Worm (Caenorhabditis elegans): ENCODE measurements around the gene H03G16.1.
A peak's percentile ranks its signal among the peaks of the same experiment; 100 is the strongest.

DNA sequence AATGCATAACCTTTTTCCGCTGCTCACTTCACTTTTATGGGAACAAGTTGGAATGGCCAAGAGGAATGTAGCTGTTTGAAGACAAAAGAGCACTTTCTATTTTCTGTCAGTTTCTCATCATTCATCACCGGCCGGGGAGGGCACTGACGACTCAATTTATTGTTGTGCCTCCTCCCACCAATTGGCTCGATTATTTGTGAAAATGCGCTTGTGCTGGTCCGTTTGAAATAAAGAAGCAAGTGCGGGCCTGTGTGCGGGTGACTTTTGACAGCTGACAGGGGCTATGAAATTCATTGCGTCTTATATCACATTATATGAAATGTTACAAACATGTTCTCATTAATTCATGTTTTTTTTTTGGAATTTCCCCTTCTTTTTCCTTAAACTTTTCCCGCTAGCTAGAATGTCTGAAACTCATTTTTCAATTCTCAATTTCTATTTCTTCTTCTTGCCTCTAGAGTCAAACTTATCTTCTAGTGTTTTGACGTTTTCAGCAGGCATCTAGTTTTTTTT, 39.7 kb upstream of the H03G16.1 start:
- no peak for TF ChIP-seq sptf-1 (tag; optimal IDR thresholded peaks at IDR 0.05)
- TF ChIP-seq drap-1 (GFP tag; optimal IDR thresholded peaks at IDR 0.05): no peak
- no peak for TF ChIP-seq mab-5 (tag; optimal IDR thresholded peaks at IDR 0.05)
- no peak for TF ChIP-seq lin-13 (tag; optimal IDR thresholded peaks at IDR 0.05)
- peak; percentile 77 for TF ChIP-seq unc-62 (GFP tag; optimal IDR thresholded peaks at IDR 0.05)
- no peak for TF ChIP-seq nhr-28 (tag; optimal IDR thresholded peaks at IDR 0.05)
- no peak for TF ChIP-seq nhr-12 (tag; optimal IDR thresholded peaks at IDR 0.05)
- no peak for TF ChIP-seq blmp-1 (tag; optimal IDR thresholded peaks at IDR 0.05)
- no peak for TF ChIP-seq lin-32 (GFP tag; optimal IDR thresholded peaks at IDR 0.05)

Data from whole organism, mixed stage, embryonic.